Worm (Caenorhabditis elegans) whole organism, young adult: ENCODE measurements around the gene bcl-11.

Source experiments
- F33H1.4 ChIP-seq: fragments of 200-800 bp; sonication (Bioruptor generic); IDR thresholded peaks from 2 replicates; pipeline ENCODE4 v1.3.6; 2022; ENCODE audit warnings: missing genetic modification reagents, missing genetic modification characterization, missing compliant biosample characterization
- ama-1 ChIP-seq, 3 experiments: fragments of 150-350 bp in 1 of 3; sonication (generic microtip) in 2 of 3; optimal IDR thresholded peaks; 2 replicates each; lab custom pipeline; 2014 to 2018; ENCODE audit warnings: missing biosample characterization in 2 of 3, missing genetic modification characterization in 2 of 3, missing genetic modification reagents in 2 of 3
- ccch-3 ChIP-seq: fragments of 200-800 bp; sonication (Bioruptor generic); optimal IDR thresholded peaks from 2 replicates; lab custom pipeline; 2018; ENCODE audit warnings: mild to moderate bottlenecking, missing genetic modification characterization, missing compliant biosample characterization
- cebp-2 ChIP-seq: fragments of 200-800 bp; sonication (Bioruptor generic); IDR thresholded peaks from 2 replicates; pipeline ENCODE4 v1.3.6; 2022; ENCODE audit warnings: missing genetic modification characterization, missing compliant biosample characterization
- lin-54 ChIP-seq: fragments of 200-800 bp; sonication (Bioruptor generic); optimal IDR thresholded peaks from 2 replicates; lab custom pipeline; 2018; ENCODE audit warnings: mild to moderate bottlenecking, missing genetic modification characterization, missing compliant biosample characterization
- mcd-1 ChIP-seq: fragments of 200-800 bp; sonication (Bioruptor generic); IDR thresholded peaks from 2 replicates; pipeline ENCODE4 v1.3.6; 2022; ENCODE audit warnings: missing genetic modification reagents, missing genetic modification characterization, missing compliant biosample characterization
- nhr-90 ChIP-seq: sonication (generic microtip); optimal IDR thresholded peaks from 2 replicates; lab custom pipeline; 2016; ENCODE audit warnings: missing genotype, mild to moderate bottlenecking, missing genetic modification characterization, missing compliant biosample characterization
- pha-4 ChIP-seq: fragments of 150-350 bp; sonication (generic microtip); optimal IDR thresholded peaks from 2 replicates; lab custom pipeline; 2014; ENCODE audit warnings: missing biosample characterization, missing genetic modification reagents, missing genetic modification characterization
- snpc-4 ChIP-seq, 5 experiments: fragments of 150-350 bp in 1 of 5; sonication (generic microtip) in 4 of 5; optimal IDR thresholded peaks; 2 replicates each; lab custom pipeline; 2014 to 2018; ENCODE audit warnings: missing genetic modification characterization in 5 of 5, missing biosample characterization in 3 of 5, antibody characterized with exemption in 2 of 5, mild to moderate bottlenecking in 2 of 5, missing compliant biosample characterization in 2 of 5, missing genotype in 2 of 5, moderate library complexity in 2 of 5, missing genetic modification reagents in 1 of 5
- unc-62 ChIP-seq: fragments of 150-350 bp; optimal IDR thresholded peaks from 2 replicates; lab custom pipeline; 2014; ENCODE audit warnings: missing biosample characterization, missing genetic modification reagents, missing genetic modification characterization
- ztf-28 ChIP-seq: fragments of 200-800 bp; sonication (Bioruptor generic); IDR thresholded peaks from 2 replicates; pipeline ENCODE4 v1.3.6; 2022; ENCODE audit warnings: missing genetic modification reagents, missing genetic modification characterization, missing compliant biosample characterization

DNA sequence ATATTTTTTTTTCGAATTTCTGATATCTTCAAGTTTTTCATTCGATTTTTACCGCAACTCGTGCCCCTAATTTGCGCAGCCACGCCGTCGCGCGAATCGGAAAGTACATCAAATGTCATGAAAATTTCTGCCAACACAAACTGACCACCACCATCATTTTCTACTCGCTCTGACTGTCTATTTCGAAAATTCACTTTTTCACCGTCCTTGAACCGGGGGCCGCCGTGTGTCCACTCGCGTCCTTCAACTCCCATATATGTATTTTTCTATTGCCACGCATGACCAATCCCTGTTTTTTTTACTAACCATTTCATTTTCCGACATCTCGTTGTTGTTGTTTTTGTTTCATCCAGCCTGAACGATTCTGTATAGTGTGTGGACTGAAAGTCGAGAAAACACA is 6.2 kb upstream of the bcl-11 start:
- no peak for TF ChIP-seq ztf-28
- TF ChIP-seq lin-54 (GFP tag; lab: Kevin White, UChicago), result no peak
- no peak for TF ChIP-seq unc-62 (GFP tag; lab: Kevin White, UChicago)
- no peak for TF ChIP-seq nhr-90 (tag; lab: Kevin White, UChicago)
- TF ChIP-seq F33H1.4 (GFP tag; lab: Robert Waterston, UW), result no peak
- TF ChIP-seq pha-4, result no peak
- no peak for TF ChIP-seq ama-1 (optimal IDR thresholded peaks at IDR 0.05; lab: Kevin White, UChicago)
- TF ChIP-seq ama-1 (GFP tag; optimal IDR thresholded peaks at IDR 0.05; lab: Kevin White, UChicago), result no peak
- TF ChIP-seq ccch-3 (GFP tag; lab: Kevin White, UChicago), result no peak
- TF ChIP-seq mcd-1, result no peak
- TF ChIP-seq snpc-4 (GFP tag; optimal IDR thresholded peaks at IDR 0.05; lab: Kevin White, UChicago), result no peak
- TF ChIP-seq snpc-4 (tag; optimal IDR thresholded peaks at IDR 0.05; lab: Kevin White, UChicago), result no peak
- no peak for TF ChIP-seq cebp-2
